Worm (Caenorhabditis elegans) whole organism, early embryonic: Measurements from ENCODE around the gene F18C5.9.

Experiments used
- B0310.2 ChIP-seq: sonication (generic microtip); optimal IDR thresholded peaks from 2 replicates; lab custom pipeline; 2016; ENCODE audit warnings: mild to moderate bottlenecking, missing genetic modification characterization, missing compliant biosample characterization
- aly-1 ChIP-seq: sonication (generic microtip); optimal IDR thresholded peaks from 2 replicates; lab custom pipeline; 2016; ENCODE audit warnings: missing genetic modification characterization, missing compliant biosample characterization
- ama-1 ChIP-seq: fragments of 150-350 bp; optimal IDR thresholded peaks from 2 replicates; lab custom pipeline; 2014
- ceh-13 ChIP-seq: fragments of 200-800 bp; sonication (Bioruptor generic); optimal IDR thresholded peaks from 2 replicates; lab custom pipeline; 2018; ENCODE audit warnings: mild to moderate bottlenecking, missing genetic modification characterization, missing compliant biosample characterization
- ceh-36 ChIP-seq: sonication (generic microtip); optimal IDR thresholded peaks from 2 replicates; lab custom pipeline; 2016; ENCODE audit warnings: missing genetic modification characterization, inconsistent platforms, missing compliant biosample characterization
- hnd-1 ChIP-seq: sonication (generic microtip); optimal IDR thresholded peaks from 2 replicates; lab custom pipeline; 2016; ENCODE audit warnings: missing genetic modification characterization, missing compliant biosample characterization
- scrt-1 ChIP-seq: fragments of 200-800 bp; sonication (Bioruptor generic); IDR thresholded peaks from 2 replicates; pipeline ENCODE4 v1.3.6; 2022; ENCODE audit warnings: missing genetic modification characterization, missing compliant biosample characterization
- tbx-37 ChIP-seq: fragments of 200-800 bp; sonication (Bioruptor generic); conservative IDR thresholded peaks from 2 replicates; pipeline ENCODE4 v1.3.6; 2022; ENCODE audit warnings: missing genetic modification reagents, missing genetic modification characterization, missing compliant biosample characterization

- TF ChIP-seq ama-1 (lab: Kevin White, UChicago) (no peak), ceh-13 (GFP tag; lab: Kevin White, UChicago) (no peak), ceh-36 (no peak), hnd-1 (no peak), aly-1 (no peak), B0310.2 (tag; lab: Kevin White, UChicago) (no peak), tbx-37 (GFP tag; lab: Robert Waterston, UW) (no peak), scrt-1 (GFP tag; lab: Robert Waterston, UW) (no peak)
Measured at ce11 chrII:6598050-6598449, 31.1 kb downstream of the F18C5.9 start, which contains the start of gene dnj-8.
